Worm (Caenorhabditis elegans): ENCODE measurements around the gene ets-5.

- TF ChIP-seq ztf-23 (GFP tag; IDR thresholded peaks at IDR 0.05): no peak
- no peak for TF ChIP-seq ztf-29 (GFP tag; IDR thresholded peaks at IDR 0.05)
- TF ChIP-seq tab-1 (GFP tag; IDR thresholded peaks at IDR 0.05): no peak
- TF ChIP-seq ref-1 (GFP tag; conservative IDR thresholded peaks at IDR 0.05): no peak
- no peak for TF ChIP-seq flt-1 (GFP tag; IDR thresholded peaks at IDR 0.05)
Observed at ce11 chrX:5038812-5039211, 45.5 kb downstream of the ets-5 start.

All from whole organism, midembryonic.